Worm (Caenorhabditis elegans) whole organism, mixed stage, embryonic: ENCODE measurements around the gene sshk-1.
A peak's percentile ranks its signal among the peaks of the same experiment; 100 is the strongest.

ENCODE experiments used
- M03D4.4 ChIP-seq: sonication (generic microtip); optimal IDR thresholded peaks from 2 replicates; lab custom pipeline; 2017; ENCODE audit warnings: mild to moderate bottlenecking, missing genetic modification characterization, missing compliant biosample characterization
- bed-3 ChIP-seq: fragments of 200-800 bp; sonication (Bioruptor generic); optimal IDR thresholded peaks from 3 replicates; lab custom pipeline; 2018; ENCODE audit warnings: mild to moderate bottlenecking, missing genetic modification characterization, moderate library complexity, missing compliant biosample characterization
- blmp-1 ChIP-seq: fragments of 150-350 bp; optimal IDR thresholded peaks from 2 replicates; lab custom pipeline; 2014; ENCODE audit warnings: missing biosample characterization, missing genetic modification characterization
- ceh-39 ChIP-seq: fragments of 150-350 bp; optimal IDR thresholded peaks from 2 replicates; lab custom pipeline; 2014; ENCODE audit warnings: missing biosample characterization, missing genetic modification characterization
- ceh-43 ChIP-seq: fragments of 200-800 bp; sonication (Bioruptor generic); optimal IDR thresholded peaks from 2 replicates; lab custom pipeline; 2018; ENCODE audit warnings: mild to moderate bottlenecking, missing genetic modification characterization, moderate library complexity, missing compliant biosample characterization
- ceh-83 ChIP-seq: fragments of 200-800 bp; sonication (Bioruptor generic); optimal IDR thresholded peaks from 2 replicates; lab custom pipeline; 2018; ENCODE audit warnings: mild to moderate bottlenecking, missing genetic modification characterization, missing compliant biosample characterization
- ces-1 ChIP-seq: fragments of 150-350 bp; optimal IDR thresholded peaks from 2 replicates; lab custom pipeline; 2014; ENCODE audit warnings: missing biosample characterization, missing genetic modification reagents, missing genetic modification characterization
- cnd-1 ChIP-seq: fragments of 200-800 bp; sonication (Bioruptor generic); optimal IDR thresholded peaks from 2 replicates; lab custom pipeline; 2018; ENCODE audit warnings: mild to moderate bottlenecking, missing genetic modification characterization, missing compliant biosample characterization
- drap-1 ChIP-seq: fragments of 200-800 bp; sonication (Bioruptor generic); optimal IDR thresholded peaks from 3 replicates; lab custom pipeline; 2018; ENCODE audit warnings: mild to moderate bottlenecking, missing genetic modification characterization, missing compliant biosample characterization
- elt-1 ChIP-seq: sonication (generic microtip); optimal IDR thresholded peaks from 2 replicates; lab custom pipeline; 2017; ENCODE audit warnings: missing genetic modification characterization, mild to moderate bottlenecking, missing compliant biosample characterization, antibody characterized with exemption, moderate library complexity, borderline replicate concordance; ENCODE audit not compliant: insufficient read depth
- flh-1 ChIP-seq: fragments of 200-800 bp; sonication (Bioruptor generic); optimal IDR thresholded peaks from 2 replicates; lab custom pipeline; 2018; ENCODE audit warnings: mild to moderate bottlenecking, missing genetic modification characterization, moderate library complexity, missing compliant biosample characterization
- ham-2 ChIP-seq: fragments of 200-800 bp; sonication (Bioruptor generic); optimal IDR thresholded peaks from 2 replicates; lab custom pipeline; 2018; ENCODE audit warnings: mild to moderate bottlenecking, missing genetic modification characterization, missing compliant biosample characterization
- hlh-1 ChIP-seq: fragments of 150-350 bp; optimal IDR thresholded peaks from 2 replicates; lab custom pipeline; 2014; ENCODE audit warnings: missing biosample characterization, missing genetic modification reagents, missing genetic modification characterization
- lin-13 ChIP-seq: fragments of 150-350 bp; optimal IDR thresholded peaks from 2 replicates; lab custom pipeline; 2014; ENCODE audit warnings: missing biosample characterization, missing genetic modification characterization
- lin-32 ChIP-seq: fragments of 200-800 bp; sonication (Bioruptor generic); optimal IDR thresholded peaks from 2 replicates; lab custom pipeline; 2018; ENCODE audit warnings: mild to moderate bottlenecking, missing genetic modification characterization, missing compliant biosample characterization
- lsy-2 ChIP-seq: fragments of 150-350 bp; optimal IDR thresholded peaks from 2 replicates; lab custom pipeline; 2014; ENCODE audit warnings: missing biosample characterization, missing genetic modification characterization
- mab-5 ChIP-seq: fragments of 150-350 bp; optimal IDR thresholded peaks from 2 replicates; lab custom pipeline; 2014; ENCODE audit warnings: missing biosample characterization, missing genetic modification characterization
- mep-1 ChIP-seq: fragments of 150-350 bp; optimal IDR thresholded peaks from 2 replicates; lab custom pipeline; 2017; ENCODE audit warnings: missing biosample characterization, missing genetic modification reagents, missing genetic modification characterization, inconsistent platforms
- nhr-12 ChIP-seq: fragments of 150-350 bp; optimal IDR thresholded peaks from 2 replicates; lab custom pipeline; 2014; ENCODE audit warnings: missing biosample characterization, missing genetic modification characterization
- nhr-2 ChIP-seq: fragments of 150-350 bp; optimal IDR thresholded peaks from 2 replicates; lab custom pipeline; 2014; ENCODE audit warnings: missing biosample characterization, missing genetic modification characterization
- nhr-237 ChIP-seq: fragments of 150-350 bp; optimal IDR thresholded peaks from 2 replicates; lab custom pipeline; 2014; ENCODE audit warnings: missing biosample characterization, missing genetic modification characterization
- nhr-28 ChIP-seq: fragments of 150-350 bp; optimal IDR thresholded peaks from 2 replicates; lab custom pipeline; 2014; ENCODE audit warnings: missing biosample characterization, missing genetic modification characterization
- nhr-76 ChIP-seq: sonication (generic microtip); optimal IDR thresholded peaks from 2 replicates; lab custom pipeline; 2017; ENCODE audit warnings: missing biosample characterization, missing genetic modification characterization
- pha-4 ChIP-seq: fragments of 150-350 bp; optimal IDR thresholded peaks from 2 replicates; lab custom pipeline; 2018; ENCODE audit warnings: missing biosample characterization, missing genetic modification reagents, missing genetic modification characterization
- sem-2 ChIP-seq: fragments of 200-800 bp; sonication (Bioruptor generic); optimal IDR thresholded peaks from 2 replicates; lab custom pipeline; 2018; ENCODE audit warnings: mild to moderate bottlenecking, missing genetic modification characterization, missing compliant biosample characterization
- snpc-4 ChIP-seq: fragments of 150-350 bp; optimal IDR thresholded peaks from 2 replicates; lab custom pipeline; 2014; ENCODE audit warnings: missing biosample characterization, missing genetic modification characterization
- sptf-1 ChIP-seq: sonication (generic microtip); optimal IDR thresholded peaks from 2 replicates; lab custom pipeline; 2017; ENCODE audit warnings: mild to moderate bottlenecking, missing genetic modification characterization, moderate library complexity, missing compliant biosample characterization
- tbx-8 ChIP-seq: fragments of 200-800 bp; sonication (Bioruptor generic); optimal IDR thresholded peaks from 2 replicates; lab custom pipeline; 2018; ENCODE audit warnings: mild to moderate bottlenecking, missing genetic modification characterization, moderate library complexity, missing compliant biosample characterization
- unc-120 ChIP-seq: sonication (generic microtip); optimal IDR thresholded peaks from 2 replicates; lab custom pipeline; 2017; ENCODE audit warnings: missing genetic modification characterization, missing compliant biosample characterization; ENCODE audit not compliant: poor library complexity, severe bottlenecking
- unc-39 ChIP-seq: fragments of 150-350 bp; optimal IDR thresholded peaks from 2 replicates; lab custom pipeline; 2014; ENCODE audit warnings: missing biosample characterization, missing genetic modification characterization
- unc-62 ChIP-seq: fragments of 150-350 bp; optimal IDR thresholded peaks from 2 replicates; lab custom pipeline; 2014; ENCODE audit warnings: missing biosample characterization, missing genetic modification reagents, missing genetic modification characterization
- zip-8 ChIP-seq: fragments of 150-350 bp; optimal IDR thresholded peaks from 2 replicates; lab custom pipeline; 2014; ENCODE audit warnings: missing biosample characterization, missing genetic modification characterization
- ztf-11 ChIP-seq: fragments of 150-350 bp; optimal IDR thresholded peaks from 2 replicates; lab custom pipeline; 2014; ENCODE audit warnings: missing biosample characterization, missing genetic modification characterization

The sshk-1 gene

DNA sequence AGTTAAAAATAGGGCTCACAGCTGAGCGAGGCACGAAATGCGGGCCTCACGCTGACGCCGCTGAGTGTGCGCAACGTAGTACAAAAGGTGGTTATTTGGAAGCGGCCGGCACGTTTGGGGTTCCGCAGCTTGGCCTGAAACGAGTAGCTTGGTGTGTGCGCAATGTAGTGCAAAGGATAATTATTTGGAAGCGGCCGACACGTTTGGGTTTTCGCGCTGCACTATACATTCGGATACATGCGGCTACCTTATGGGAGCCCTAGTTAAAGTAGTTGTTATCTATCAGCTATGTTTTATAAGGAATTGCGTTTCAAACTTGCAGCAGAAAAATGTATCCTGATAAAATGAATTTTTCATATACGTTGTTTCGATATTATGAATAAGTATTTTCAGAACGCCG, 25.9 kb upstream of the sshk-1 start, which contains the start of gene Y44A6D.1:
Gene Y44A6D.1, minus strand, starts transcription at position 23 of the 400 bp plus-strand sequence.
- TF ChIP-seq drap-1: peak; percentile 39
- TF ChIP-seq sptf-1: no peak
- no peak for TF ChIP-seq lsy-2 (tag; lab: Kevin White, UChicago)
- TF ChIP-seq nhr-28: no peak
- no peak for TF ChIP-seq ces-1 (GFP tag; lab: Kevin White, UChicago)
- no peak for TF ChIP-seq ceh-39 (tag; lab: Kevin White, UChicago)
- TF ChIP-seq mab-5: no peak

DNA sequence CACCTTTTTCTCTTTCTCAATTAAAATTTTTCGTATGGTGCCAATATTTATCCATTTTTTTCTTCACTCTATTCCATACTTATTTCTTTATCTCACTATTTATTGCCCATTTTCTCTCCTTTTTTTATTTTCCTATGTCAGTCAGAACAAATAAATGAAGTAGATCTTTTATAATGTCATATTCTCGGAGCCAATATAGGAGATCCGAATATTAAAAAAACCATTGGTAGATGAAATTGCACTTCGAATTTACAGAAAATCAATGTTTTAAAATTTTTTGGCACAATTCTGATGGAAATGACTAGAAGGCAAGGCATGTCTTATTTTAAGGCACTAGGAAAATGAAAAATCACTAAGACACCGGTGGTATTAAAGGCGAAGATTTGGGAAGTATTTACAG, 25.3 kb upstream of the sshk-1 start:
- TF ChIP-seq snpc-4 (tag; lab: Kevin White, UChicago) (no peak), zip-8 (no peak), bed-3 (no peak), sem-2 (GFP tag; lab: Kevin White, UChicago) (no peak), lsy-2 (tag; lab: Kevin White, UChicago) (no peak), unc-39 (tag; lab: Kevin White, UChicago) (no peak), nhr-237 (tag; lab: Kevin White, UChicago) (no peak), mep-1 (tag; lab: Kevin White, UChicago) (no peak), nhr-12 (tag; lab: Kevin White, UChicago) (no peak), unc-120 (tag; lab: Kevin White, UChicago) (no peak), hlh-1 (no peak), unc-62 (GFP tag; lab: Kevin White, UChicago) (no peak), blmp-1 (tag; lab: Kevin White, UChicago) (no peak), ces-1 (GFP tag; lab: Kevin White, UChicago) (no peak), nhr-76 (tag; lab: Kevin White, UChicago) (no peak), elt-1 (tag; lab: Kevin White, UChicago) (no peak), ceh-83 (GFP tag; lab: Kevin White, UChicago) (no peak), sptf-1 (no peak)

DNA sequence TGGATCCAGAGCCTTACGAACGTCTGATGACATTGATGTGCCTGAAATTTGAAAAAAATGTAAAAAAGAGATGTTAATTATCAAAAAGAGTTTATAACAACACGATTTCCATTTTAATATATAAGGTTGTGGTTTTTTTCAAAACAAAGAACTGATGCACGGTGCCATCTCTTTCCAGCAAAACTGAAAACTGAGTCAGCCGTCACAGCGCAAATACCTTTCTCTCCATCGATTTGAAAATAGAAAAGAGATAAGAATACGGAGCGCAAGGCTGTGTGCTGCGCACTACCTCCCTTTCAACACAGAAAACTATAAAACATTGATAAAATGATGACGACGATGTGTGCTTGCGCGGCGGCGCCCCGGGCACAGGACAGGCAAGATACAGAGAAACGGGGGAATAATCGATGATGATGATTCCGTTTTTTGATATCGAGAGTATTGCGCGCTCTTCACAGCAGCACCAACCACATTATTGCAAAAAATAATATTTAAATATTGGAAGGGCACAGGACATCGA, 23.5 kb upstream of the sshk-1 start, which contains the start of gene Y44A6D.3:
Gene Y44A6D.3, minus strand, starts transcription at position 51 of the 520 bp plus-strand sequence.
- no peak for TF ChIP-seq ceh-83 (GFP tag; lab: Kevin White, UChicago)
- TF ChIP-seq nhr-2 (tag; lab: Kevin White, UChicago): no peak
- no peak for TF ChIP-seq lsy-2 (tag; lab: Kevin White, UChicago)
- TF ChIP-seq unc-62 (GFP tag; lab: Kevin White, UChicago): no peak
- TF ChIP-seq tbx-8 (GFP tag; lab: Kevin White, UChicago): no peak
- TF ChIP-seq mep-1 (tag; lab: Kevin White, UChicago): no peak
- no peak for TF ChIP-seq pha-4 (tag; lab: Kevin White, UChicago)
- no peak for TF ChIP-seq unc-39 (tag; lab: Kevin White, UChicago)

DNA sequence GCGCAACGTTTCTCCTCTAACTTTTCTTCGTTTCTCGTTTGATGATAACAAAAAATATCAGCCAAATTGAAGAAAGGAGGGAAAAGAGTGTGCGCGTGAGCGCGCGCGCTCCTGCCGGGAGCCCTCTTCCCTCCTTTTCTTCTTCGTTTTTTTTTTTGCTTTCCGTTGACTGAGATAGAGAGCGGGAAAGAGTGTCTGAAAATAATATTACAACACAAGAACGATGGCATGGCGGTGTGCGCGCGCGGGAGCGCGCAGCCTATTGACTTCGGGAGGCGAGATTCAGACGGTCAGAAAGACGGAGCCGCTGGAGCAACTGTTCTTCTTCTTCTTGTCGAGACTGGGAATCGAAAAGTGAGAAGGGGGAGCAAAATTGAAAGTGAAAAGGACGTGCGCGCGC, 22.2 kb upstream of the sshk-1 start:
- TF ChIP-seq elt-1 (tag; lab: Kevin White, UChicago) (no peak), mab-5 (no peak), unc-62 (GFP tag; lab: Kevin White, UChicago) (peak; percentile 18), nhr-28 (no peak), cnd-1 (tag; lab: Kevin White, UChicago) (no peak), nhr-12 (tag; lab: Kevin White, UChicago) (no peak), unc-120 (tag; lab: Kevin White, UChicago) (peak; percentile 72), drap-1 (peak; percentile 41), hlh-1 (peak; percentile 93)

DNA sequence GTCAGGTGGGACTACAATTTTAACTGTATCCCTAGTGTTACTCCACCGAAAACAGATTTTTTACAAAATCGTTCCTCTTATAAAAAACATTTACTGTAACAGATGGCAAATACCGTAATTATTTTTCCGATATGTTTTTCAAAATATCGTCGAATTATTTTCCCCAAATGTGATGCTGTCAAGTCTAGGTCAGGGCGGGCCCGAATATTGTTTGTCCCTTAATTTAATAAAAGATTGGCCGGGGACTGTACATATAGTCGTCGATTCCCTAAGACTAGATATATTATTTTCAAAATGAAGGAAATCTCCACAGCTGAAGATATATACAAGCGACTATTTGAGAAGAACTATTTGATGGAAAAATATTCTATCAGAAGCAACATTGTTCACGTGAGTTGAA, 18.0 kb upstream of the sshk-1 start, which contains the start of gene sdf-9:
Gene sdf-9, plus strand, starts transcription at position 301 of the 400 bp plus-strand sequence.
- TF ChIP-seq pha-4 (tag; lab: Kevin White, UChicago) (no peak), ztf-11 (tag; lab: Kevin White, UChicago) (no peak), unc-39 (tag; lab: Kevin White, UChicago) (no peak), nhr-237 (tag; lab: Kevin White, UChicago) (no peak), mep-1 (tag; lab: Kevin White, UChicago) (no peak), flh-1 (no peak)
- TF ChIP-seq, all 35 proteins: peak for 0

DNA sequence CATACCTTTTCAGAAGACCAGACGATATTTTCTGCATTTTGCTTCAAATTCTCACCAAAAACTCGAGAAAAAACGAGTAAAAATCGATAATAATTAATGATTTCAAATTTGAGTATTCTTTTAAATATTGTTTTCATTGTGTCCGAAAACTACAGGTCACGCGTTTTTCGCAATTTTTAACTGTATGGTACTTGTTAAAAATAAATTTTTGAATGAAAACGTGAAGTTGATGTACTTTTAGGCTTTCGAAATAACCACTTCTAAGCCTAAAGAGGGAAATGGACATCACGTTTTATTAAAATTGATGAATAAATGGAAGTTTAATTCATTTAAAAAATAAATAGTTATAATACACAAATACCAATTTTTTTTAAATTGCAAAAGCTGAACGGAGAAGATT, 13.0 kb upstream of the sshk-1 start, which contains the start of gene Y44A6D.5:
Gene Y44A6D.5, minus strand, starts transcription at position 101 of the 400 bp plus-strand sequence.
- TF ChIP-seq drap-1 (no peak), bed-3 (no peak), M03D4.4 (no peak), ceh-83 (GFP tag; lab: Kevin White, UChicago) (no peak), unc-39 (tag; lab: Kevin White, UChicago) (no peak), elt-1 (tag; lab: Kevin White, UChicago) (no peak), pha-4 (tag; lab: Kevin White, UChicago) (no peak), ces-1 (GFP tag; lab: Kevin White, UChicago) (no peak), flh-1 (no peak), lin-32 (no peak), snpc-4 (tag; lab: Kevin White, UChicago) (no peak), unc-62 (GFP tag; lab: Kevin White, UChicago) (no peak), cnd-1 (tag; lab: Kevin White, UChicago) (no peak), ceh-43 (GFP tag; lab: Kevin White, UChicago) (no peak), ham-2 (GFP tag; lab: Kevin White, UChicago) (no peak), ztf-11 (tag; lab: Kevin White, UChicago) (no peak), lin-13 (no peak), tbx-8 (GFP tag; lab: Kevin White, UChicago) (no peak), blmp-1 (tag; lab: Kevin White, UChicago) (no peak)
